Fruit fly (Drosophila melanogaster) whole organism, embryonic: ENCODE measurements around the gene rdog.

Experiments used
- ATbp ChIP-seq: fragments of 200-800 bp; sonication (Bioruptor generic); optimal IDR thresholded peaks from 2 replicates; lab custom pipeline; 2017; ENCODE audit warnings: missing biosample characterization, mild to moderate bottlenecking, missing genetic modification characterization, missing genetic modification reagents
- Atf-2 ChIP-seq: fragments of 200-800 bp; sonication (Bioruptor generic); optimal IDR thresholded peaks from 2 replicates; lab custom pipeline; 2016; ENCODE audit warnings: missing biosample characterization, missing genetic modification characterization
- Atf6 ChIP-seq: fragments of 200-800 bp; sonication (Bioruptor generic); IDR thresholded peaks from 2 replicates; pipeline ENCODE4 v1.3.6; 2022; ENCODE audit warnings: missing biosample characterization, missing genetic modification characterization
- Bgb ChIP-seq: fragments of 200-800 bp; sonication (Bioruptor generic); IDR thresholded peaks from 2 replicates; pipeline ENCODE4 v1.3.6; 2022; ENCODE audit warnings: missing biosample characterization, missing genetic modification characterization; ENCODE audit not compliant: partially characterized antibody
- CG10654 ChIP-seq: fragments of 200-800 bp; sonication (Bioruptor generic); optimal IDR thresholded peaks from 2 replicates; lab custom pipeline; 2016; ENCODE audit warnings: missing biosample characterization, missing genetic modification characterization
- CG13296 ChIP-seq: fragments of 200-800 bp; sonication (Bioruptor generic); optimal IDR thresholded peaks from 3 replicates; lab custom pipeline; 2018; ENCODE audit warnings: missing biosample characterization, mild to moderate bottlenecking, missing genetic modification characterization
- CG14710 ChIP-seq: fragments of 200-800 bp; sonication (Bioruptor generic); optimal IDR thresholded peaks from 3 replicates; lab custom pipeline; 2019; ENCODE audit warnings: missing biosample characterization, mild to moderate bottlenecking, missing genetic modification characterization, moderate library complexity
- CG14860 ChIP-seq: fragments of 200-800 bp; sonication (Bioruptor generic); IDR thresholded peaks from 3 replicates; pipeline ENCODE4 v1.3.6; 2022; ENCODE audit warnings: missing biosample characterization, missing genetic modification characterization; ENCODE audit not compliant: partially characterized antibody
- CG1603 ChIP-seq: fragments of 200-800 bp; sonication (Bioruptor generic); optimal IDR thresholded peaks from 2 replicates; lab custom pipeline; 2019; ENCODE audit warnings: missing biosample characterization, mild to moderate bottlenecking, missing genetic modification characterization, moderate library complexity
- CG16863 ChIP-seq: fragments of 200-800 bp; sonication (Bioruptor generic); optimal IDR thresholded peaks from 3 replicates; lab custom pipeline; 2016; ENCODE audit warnings: missing biosample characterization, missing genetic modification characterization
- CG2120 ChIP-seq: fragments of 200-800 bp; sonication (Bioruptor generic); optimal IDR thresholded peaks from 3 replicates; lab custom pipeline; 2016; ENCODE audit warnings: missing biosample characterization, missing genetic modification characterization
- CG2712 ChIP-seq: fragments of 200-800 bp; optimal IDR thresholded peaks from 3 replicates; lab custom pipeline; 2019; ENCODE audit warnings: missing biosample characterization, mild to moderate bottlenecking, missing genetic modification characterization, moderate library complexity
- CG2875 ChIP-seq: fragments of 200-800 bp; sonication (Bioruptor generic); optimal IDR thresholded peaks from 2 replicates; lab custom pipeline; 2017; ENCODE audit warnings: missing biosample characterization, mild to moderate bottlenecking, missing genetic modification characterization, missing genetic modification reagents
- CG3838 ChIP-seq: fragments of 200-800 bp; sonication (Bioruptor generic); optimal IDR thresholded peaks from 3 replicates; lab custom pipeline; 2016; ENCODE audit warnings: missing biosample characterization, missing genetic modification characterization
- CG43689 ChIP-seq: fragments of 200-800 bp; sonication (Bioruptor generic); IDR thresholded peaks from 2 replicates; pipeline ENCODE4 v1.3.6; 2022; ENCODE audit warnings: missing biosample characterization, missing genetic modification characterization
- CG4707 ChIP-seq: fragments of 200-800 bp; sonication (Bioruptor generic); optimal IDR thresholded peaks from 2 replicates; lab custom pipeline; 2018; ENCODE audit warnings: missing biosample characterization, mild to moderate bottlenecking, missing genetic modification characterization, moderate library complexity
- CG4730 ChIP-seq: fragments of 200-800 bp; sonication (Bioruptor generic); IDR thresholded peaks from 2 replicates; pipeline ENCODE4 v1.3.6; 2022; ENCODE audit warnings: missing biosample characterization, missing genetic modification characterization
- CG6689 ChIP-seq: fragments of 200-800 bp; sonication (Bioruptor generic); IDR thresholded peaks from 2 replicates; pipeline ENCODE4 v1.3.6; 2022; ENCODE audit warnings: missing biosample characterization, missing genetic modification characterization
- CG6765 ChIP-seq: fragments of 200-800 bp; sonication (Bioruptor generic); optimal IDR thresholded peaks from 3 replicates; lab custom pipeline; 2017; ENCODE audit warnings: missing biosample characterization, mild to moderate bottlenecking, missing genetic modification characterization
- CG7786 ChIP-seq: fragments of 200-800 bp; sonication (Bioruptor generic); optimal IDR thresholded peaks from 2 replicates; lab custom pipeline; 2016; ENCODE audit warnings: missing biosample characterization, missing genetic modification characterization
- CG7839 ChIP-seq: fragments of 200-800 bp; sonication (Bioruptor generic); optimal IDR thresholded peaks from 3 replicates; lab custom pipeline; 2018; ENCODE audit warnings: missing biosample characterization, mild to moderate bottlenecking, missing genetic modification characterization, moderate library complexity
- CG7963 ChIP-seq: fragments of 200-800 bp; sonication (Bioruptor generic); IDR thresholded peaks from 3 replicates; pipeline ENCODE4 v1.3.6; 2022; ENCODE audit warnings: missing biosample characterization, missing genetic modification characterization; ENCODE audit not compliant: partially characterized antibody
- CHES-1-like ChIP-seq: fragments of 200-800 bp; sonication (Bioruptor generic); optimal IDR thresholded peaks from 2 replicates; lab custom pipeline; 2016; ENCODE audit warnings: missing biosample characterization, missing genetic modification characterization
- D19B ChIP-seq: fragments of 200-800 bp; sonication (Bioruptor generic); optimal IDR thresholded peaks from 2 replicates; lab custom pipeline; 2017; ENCODE audit warnings: missing biosample characterization, mild to moderate bottlenecking, missing genetic modification characterization
- Dll ChIP-seq: fragments of 200-800 bp; sonication (Bioruptor generic); IDR thresholded peaks from 4 replicates; pipeline ENCODE4 v1.3.6; 2022; ENCODE audit warnings: missing biosample characterization, missing genetic modification characterization; ENCODE audit not compliant: partially characterized antibody
- Doc2 ChIP-seq: fragments of 200-800 bp; sonication (Bioruptor generic); IDR thresholded peaks from 2 replicates; pipeline ENCODE4 v1.3.6; 2022; ENCODE audit warnings: missing biosample characterization, missing genetic modification characterization
- ERR ChIP-seq: fragments of 200-800 bp; sonication (Bioruptor generic); optimal IDR thresholded peaks from 2 replicates; lab custom pipeline; 2016; ENCODE audit warnings: missing biosample characterization, missing genetic modification characterization
- H2.0 ChIP-seq: fragments of 200-800 bp; sonication (Bioruptor generic); IDR thresholded peaks from 2 replicates; pipeline ENCODE4 v1.3.6; 2022; ENCODE audit warnings: missing biosample characterization, missing genetic modification characterization
- Hey ChIP-seq: fragments of 200-800 bp; sonication (Bioruptor generic); optimal IDR thresholded peaks from 3 replicates; lab custom pipeline; 2018; ENCODE audit warnings: missing biosample characterization, mild to moderate bottlenecking, missing genetic modification characterization
- Hr3 ChIP-seq: fragments of 200-800 bp; sonication (Bioruptor generic); optimal IDR thresholded peaks from 3 replicates; lab custom pipeline; 2016; ENCODE audit warnings: missing biosample characterization, missing genetic modification characterization
- Jarid2 ChIP-seq: fragments of 200-800 bp; sonication (Bioruptor generic); optimal IDR thresholded peaks from 3 replicates; lab custom pipeline; 2017; ENCODE audit warnings: mild to moderate bottlenecking, missing biosample characterization, missing genetic modification reagents, missing genetic modification characterization
- Neu2 ChIP-seq: fragments of 200-800 bp; sonication (Bioruptor generic); optimal IDR thresholded peaks from 3 replicates; lab custom pipeline; 2016; ENCODE audit warnings: missing biosample characterization, missing genetic modification characterization, borderline replicate concordance
- Poxn ChIP-seq: fragments of 200-800 bp; sonication (Bioruptor generic); IDR thresholded peaks from 2 replicates; pipeline ENCODE4 v1.3.6; 2022; ENCODE audit warnings: missing biosample characterization, missing genetic modification characterization
- YL-1 ChIP-seq: fragments of 200-800 bp; sonication (Bioruptor generic); optimal IDR thresholded peaks from 3 replicates; lab custom pipeline; 2017; ENCODE audit warnings: missing biosample characterization, mild to moderate bottlenecking, missing genetic modification characterization
- amos ChIP-seq: fragments of 200-800 bp; sonication (Bioruptor generic); IDR thresholded peaks from 2 replicates; pipeline ENCODE4 v1.3.6; 2022; ENCODE audit warnings: missing biosample characterization, missing genetic modification characterization; ENCODE audit not compliant: partially characterized antibody
- br ChIP-seq: fragments of >200 bp; optimal IDR thresholded peaks from 2 replicates; lab custom pipeline; 2017
- cad ChIP-seq: fragments of >200 bp; optimal IDR thresholded peaks from 2 replicates; lab custom pipeline; 2017; ENCODE audit warnings: missing biosample characterization, missing genetic modification characterization
- cwo ChIP-seq: fragments of 200-800 bp; sonication (Bioruptor generic); optimal IDR thresholded peaks from 3 replicates; lab custom pipeline; 2017; ENCODE audit warnings: missing biosample characterization, missing genetic modification characterization, mild to moderate bottlenecking, moderate library complexity, missing genetic modification reagents
- dati ChIP-seq: fragments of 200-800 bp; sonication (Bioruptor generic); IDR thresholded peaks from 2 replicates; pipeline ENCODE4 v1.3.6; 2022; ENCODE audit warnings: missing biosample characterization, missing genetic modification characterization
- dimm ChIP-seq: fragments of 200-800 bp; sonication (Bioruptor generic); IDR thresholded peaks from 2 replicates; pipeline ENCODE4 v1.3.6; 2022; ENCODE audit warnings: missing biosample characterization, missing genetic modification characterization
- gro ChIP-seq: fragments of 200-800 bp; sonication (Bioruptor generic); optimal IDR thresholded peaks from 2 replicates; lab custom pipeline; 2016; ENCODE audit warnings: missing biosample characterization, missing genetic modification characterization
- kni ChIP-seq: fragments of 200-800 bp; sonication (Bioruptor generic); optimal IDR thresholded peaks from 3 replicates; lab custom pipeline; 2017; ENCODE audit warnings: mild to moderate bottlenecking, missing biosample characterization, missing genetic modification reagents, missing genetic modification characterization
- org-1 ChIP-seq: fragments of 200-800 bp; sonication (Bioruptor generic); optimal IDR thresholded peaks from 2 replicates; lab custom pipeline; 2017; ENCODE audit warnings: missing biosample characterization, missing genetic modification characterization
- phol ChIP-seq: fragments of 200-800 bp; sonication (Bioruptor generic); optimal IDR thresholded peaks from 3 replicates; lab custom pipeline; 2018; ENCODE audit warnings: missing biosample characterization, mild to moderate bottlenecking, missing genetic modification characterization, moderate library complexity
- schlank ChIP-seq: fragments of 200-800 bp; sonication (Bioruptor generic); optimal IDR thresholded peaks from 2 replicates; lab custom pipeline; 2018; ENCODE audit warnings: missing biosample characterization, mild to moderate bottlenecking, missing genetic modification characterization
- sd ChIP-seq: fragments of 200-800 bp; sonication (Bioruptor generic); optimal IDR thresholded peaks from 3 replicates; lab custom pipeline; 2018; ENCODE audit warnings: missing biosample characterization, mild to moderate bottlenecking, missing genetic modification characterization, moderate library complexity
- so ChIP-seq: fragments of 200-800 bp; sonication (Bioruptor generic); IDR thresholded peaks from 3 replicates; pipeline ENCODE4 v1.3.6; 2022; ENCODE audit warnings: missing biosample characterization, missing genetic modification characterization
- wek ChIP-seq: fragments of 200-800 bp; sonication (Bioruptor generic); optimal IDR thresholded peaks from 3 replicates; lab custom pipeline; 2018; ENCODE audit warnings: missing biosample characterization, mild to moderate bottlenecking, missing genetic modification characterization, moderate library complexity
- yki ChIP-seq: fragments of >200 bp; optimal IDR thresholded peaks from 3 replicates; lab custom pipeline; 2018
- zf30C ChIP-seq: fragments of 200-800 bp; sonication (Bioruptor generic); optimal IDR thresholded peaks from 3 replicates; lab custom pipeline; 2018; ENCODE audit warnings: missing biosample characterization, mild to moderate bottlenecking, missing genetic modification characterization

Gene rdog

dm6 chr3R:29112398-29113150, 45.3 kb upstream of the rdog start, which contains the start of the genes alpha-Man-Ib and Pdhb (continued):
- TF ChIP-seq CG6689 (peak; percentile 76), CG13296 (peak; percentile 50), H2.0 (GFP tag; lab: Robert Waterston, UW) (peak; percentile 66), dati (no peak), sd (peak; percentile 92), kni (GFP tag; lab: Kevin White, UChicago) (no peak), CG10654 (GFP tag; lab: Kevin White, UChicago) (peak; percentile 73), CG6765 (peak; percentile 24), org-1 (peak; percentile 53), CG43689 (GFP tag; lab: Robert Waterston, UW) (no peak), CG14860 (no peak), Poxn (GFP tag; lab: Robert Waterston, UW) (no peak), so (GFP tag; lab: Robert Waterston, UW) (peak; percentile 49; the same call in 1 of the 3 replicates), Bgb (no peak), CG7839 (tag; lab: Kevin White, UChicago) (no peak), CG1603 (tag; lab: Kevin White, UChicago) (peak; percentile 56), Atf-2 (GFP tag; lab: Kevin White, UChicago) (no peak), CG2120 (peak; percentile 83), CG4707 (GFP tag; lab: Kevin White, UChicago) (no peak), yki (lab: Kevin White, UChicago) (no peak), ERR (GFP tag; lab: Kevin White, UChicago) (no peak), cad (GFP tag; lab: Kevin White, UChicago) (no peak), CG2712 (tag; lab: Kevin White, UChicago) (peak; percentile 90), CG7786 (GFP tag; lab: Kevin White, UChicago) (no peak), Hey (tag; lab: Kevin White, UChicago) (no peak), CG7963 (no peak), wek (no peak), CG3838 (GFP tag; lab: Kevin White, UChicago) (no peak), schlank (tag; lab: Kevin White, UChicago) (peak; percentile 35), CG16863 (GFP tag; lab: Kevin White, UChicago) (peak; percentile 45), CG4730 (GFP tag; lab: Robert Waterston, UW) (peak; percentile 65), cwo (GFP tag; lab: Kevin White, UChicago) (peak; percentile 25), Jarid2 (GFP tag; lab: Kevin White, UChicago) (peak; percentile 58), dimm (GFP tag; lab: Robert Waterston, UW) (no peak), Atf6 (peak; percentile 57; the same call in 1 of the 2 replicates), ATbp (GFP tag; lab: Kevin White, UChicago) (peak; percentile 49), Hr3 (GFP tag; lab: Kevin White, UChicago) (peak; percentile 89), gro (GFP tag; lab: Kevin White, UChicago) (no peak), YL-1 (GFP tag; lab: Kevin White, UChicago) (peak; percentile 67), Doc2 (GFP tag; lab: Robert Waterston, UW) (no peak), Neu2 (GFP tag; lab: Kevin White, UChicago) (no peak), phol (tag; lab: Kevin White, UChicago) (peak; percentile 93), CG14710 (peak; percentile 98), amos (GFP tag; lab: Robert Waterston, UW) (peak; percentile 29; the same call in 1 of the 2 replicates), CG2875 (peak; percentile 24), D19B (peak; percentile 50), Dll (peak; percentile 57; the same call in 2 of the 4 replicates), zf30C (GFP tag; lab: Kevin White, UChicago) (no peak), CHES-1-like (peak; percentile 19), br (no peak)
